Fruit fly (Drosophila melanogaster) whole organism, adult: ENCODE measurements around the gene CSN1b.

ENCODE experiments used
- CG12768 ChIP-seq: fragments of 200-800 bp; sonication (Bioruptor generic); optimal IDR thresholded peaks from 2 replicates; lab custom pipeline; 2017; ENCODE audit warnings: missing biosample characterization, missing genetic modification characterization, mild to moderate bottlenecking, moderate library complexity, missing genetic modification reagents
- CG14711 ChIP-seq: fragments of 200-800 bp; sonication (Bioruptor generic); optimal IDR thresholded peaks from 2 replicates; lab custom pipeline; 2018; ENCODE audit warnings: missing biosample characterization, mild to moderate bottlenecking, missing genetic modification characterization, moderate library complexity
- CG1620 ChIP-seq: fragments of 200-800 bp; sonication (Bioruptor generic); optimal IDR thresholded peaks from 2 replicates; lab custom pipeline; 2016; ENCODE audit warnings: missing biosample characterization, missing genetic modification characterization
- CG5204 ChIP-seq: fragments of 200-800 bp; sonication (Bioruptor generic); optimal IDR thresholded peaks from 2 replicates; lab custom pipeline; 2016; ENCODE audit warnings: missing biosample characterization, missing genetic modification characterization
- CG7045 ChIP-seq: fragments of 200-800 bp; sonication (Bioruptor generic); optimal IDR thresholded peaks from 2 replicates; lab custom pipeline; 2017; ENCODE audit warnings: missing biosample characterization, mild to moderate bottlenecking, missing genetic modification characterization
- Hr96 ChIP-seq: fragments of 200-800 bp; sonication (Bioruptor generic); optimal IDR thresholded peaks from 2 replicates; lab custom pipeline; 2016; ENCODE audit warnings: missing biosample characterization, missing genetic modification characterization
- bab1 ChIP-seq: fragments of 200-800 bp; sonication (Bioruptor generic); optimal IDR thresholded peaks from 3 replicates; lab custom pipeline; 2019; ENCODE audit warnings: missing biosample characterization, mild to moderate bottlenecking, missing genetic modification characterization, moderate library complexity
- cic ChIP-seq: fragments of 200-800 bp; sonication (Bioruptor generic); optimal IDR thresholded peaks from 2 replicates; lab custom pipeline; 2017; ENCODE audit warnings: missing biosample characterization, mild to moderate bottlenecking, missing genetic modification characterization, moderate library complexity
- cnc ChIP-seq, 2 experiments: fragments of >200 bp; optimal IDR thresholded peaks; 2 replicates each; lab custom pipeline; 2017
- pad ChIP-seq: fragments of 200-800 bp; sonication (Bioruptor generic); optimal IDR thresholded peaks from 3 replicates; lab custom pipeline; 2017; ENCODE audit warnings: missing biosample characterization, missing genetic modification characterization, mild to moderate bottlenecking, moderate library complexity, missing genetic modification reagents

- no peak for TF ChIP-seq Hr96 (GFP tag; lab: Kevin White, UChicago)
- TF ChIP-seq bab1: no peak
- no peak for TF ChIP-seq CG5204 (GFP tag; lab: Kevin White, UChicago)
- TF ChIP-seq CG12768 (GFP tag; lab: Kevin White, UChicago): no peak
- no peak for TF ChIP-seq cic (GFP tag; lab: Kevin White, UChicago)
- no peak for TF ChIP-seq CG1620 (GFP tag; lab: Kevin White, UChicago)
- TF ChIP-seq CG14711 (tag; lab: Kevin White, UChicago): no peak
- no peak for TF ChIP-seq cnc (optimal IDR thresholded peaks at IDR 0.05; lab: Kevin White, UChicago)
- no peak for TF ChIP-seq CG7045 (GFP tag; lab: Kevin White, UChicago)
- no peak for TF ChIP-seq pad
Observed at dm6 chr3L:18904772-18905601, at the start of gene CSN1b, which contains the start of gene Prp6.
